Worm (Caenorhabditis elegans): ENCODE results near the gene F28C1.1.

ce11 chrV:12411909-12412308, 38.7 kb upstream of the F28C1.1 start, which contains the start of gene cdr-7:
- TF ChIP-seq nhr-28 (tag; optimal IDR thresholded peaks at IDR 0.05): no peak
- no peak for TF ChIP-seq blmp-1 (tag; optimal IDR thresholded peaks at IDR 0.05)
- no peak for TF ChIP-seq mab-5 (tag; optimal IDR thresholded peaks at IDR 0.05)

Measured in whole organism, mixed stage, embryonic.